Worm (Caenorhabditis elegans) whole organism, young adult: Measurements from ENCODE around the gene bkip-1.
A peak's percentile ranks its signal among the peaks of the same experiment; 100 is the strongest.

Source experiments
- B0336.3 ChIP-seq: fragments of 200-800 bp; sonication (Bioruptor generic); IDR thresholded peaks from 2 replicates; pipeline ENCODE4 v1.3.6; 2022; ENCODE audit warnings: missing genetic modification characterization, missing compliant biosample characterization
- C06A6.2 ChIP-seq: fragments of 200-800 bp; sonication (Bioruptor generic); conservative IDR thresholded peaks from 2 replicates; pipeline ENCODE4 v1.3.6; 2022; ENCODE audit warnings: missing genetic modification characterization, missing compliant biosample characterization
- C17E4.6 ChIP-seq: fragments of 200-800 bp; sonication (Bioruptor generic); IDR thresholded peaks from 2 replicates; pipeline ENCODE4 v1.3.6; 2022; ENCODE audit warnings: missing genetic modification reagents, missing genetic modification characterization, missing compliant biosample characterization
- F10E7.11 ChIP-seq: sonication (generic microtip); optimal IDR thresholded peaks from 2 replicates; lab custom pipeline; 2017; ENCODE audit warnings: mild to moderate bottlenecking, missing genetic modification characterization, moderate library complexity, missing compliant biosample characterization
- F23B12.7 ChIP-seq: sonication (generic microtip); optimal IDR thresholded peaks from 2 replicates; lab custom pipeline; 2017; ENCODE audit warnings: missing genetic modification characterization, mild to moderate bottlenecking, missing compliant biosample characterization, antibody characterized with exemption, moderate library complexity; ENCODE audit not compliant: insufficient read depth
- F33H1.4 ChIP-seq: fragments of 200-800 bp; sonication (Bioruptor generic); IDR thresholded peaks from 2 replicates; pipeline ENCODE4 v1.3.6; 2022; ENCODE audit warnings: missing genetic modification reagents, missing genetic modification characterization, missing compliant biosample characterization
- F55B11.4 ChIP-seq: sonication (generic microtip); optimal IDR thresholded peaks from 2 replicates; lab custom pipeline; 2016; ENCODE audit warnings: missing compliant biosample characterization, missing genetic modification characterization, borderline replicate concordance; ENCODE audit not compliant: insufficient read depth
- F57A8.1 ChIP-seq: fragments of 200-800 bp; sonication (Bioruptor generic); optimal IDR thresholded peaks from 2 replicates; lab custom pipeline; 2018; ENCODE audit warnings: mild to moderate bottlenecking, missing genetic modification characterization, moderate library complexity, missing compliant biosample characterization
- K11D2.4 ChIP-seq: fragments of 200-800 bp; sonication (Bioruptor generic); IDR thresholded peaks from 2 replicates; pipeline ENCODE4 v1.3.6; 2022; ENCODE audit warnings: missing genetic modification reagents, missing genetic modification characterization, missing compliant biosample characterization
- T07F8.4 ChIP-seq: sonication (generic microtip); optimal IDR thresholded peaks from 2 replicates; lab custom pipeline; 2016; ENCODE audit warnings: mild to moderate bottlenecking, missing genetic modification characterization, moderate library complexity, missing compliant biosample characterization
- Y56A3A.18 ChIP-seq: fragments of 200-800 bp; sonication (Bioruptor generic); IDR thresholded peaks from 2 replicates; pipeline ENCODE4 v1.3.6; 2022; ENCODE audit warnings: missing genetic modification reagents, missing genetic modification characterization, missing compliant biosample characterization
- Y67H2A.10 ChIP-seq: fragments of 200-800 bp; sonication (Bioruptor generic); conservative IDR thresholded peaks from 2 replicates; pipeline ENCODE4 v1.3.6; 2022; ENCODE audit warnings: missing genetic modification reagents, missing genetic modification characterization, missing compliant biosample characterization
- Y95B8A.8 ChIP-seq: fragments of 200-800 bp; sonication (Bioruptor generic); IDR thresholded peaks from 2 replicates; pipeline ENCODE4 v1.3.6; 2022; ENCODE audit warnings: missing genetic modification reagents, missing genetic modification characterization, missing compliant biosample characterization
- atf-7 ChIP-seq: sonication (generic microtip); optimal IDR thresholded peaks from 2 replicates; lab custom pipeline; 2017; ENCODE audit warnings: mild to moderate bottlenecking, missing genetic modification characterization, missing compliant biosample characterization
- cebp-2 ChIP-seq: fragments of 200-800 bp; sonication (Bioruptor generic); IDR thresholded peaks from 2 replicates; pipeline ENCODE4 v1.3.6; 2022; ENCODE audit warnings: missing genetic modification characterization, missing compliant biosample characterization
- ceh-79 ChIP-seq: sonication (generic microtip); optimal IDR thresholded peaks from 2 replicates; lab custom pipeline; 2017; ENCODE audit warnings: mild to moderate bottlenecking, missing genetic modification characterization, missing compliant biosample characterization
- dpff-1 ChIP-seq: sonication (generic microtip); optimal IDR thresholded peaks from 2 replicates; lab custom pipeline; 2017; ENCODE audit warnings: mild to moderate bottlenecking, missing genetic modification characterization, missing compliant biosample characterization
- efl-1 ChIP-seq: fragments of 150-350 bp; optimal IDR thresholded peaks from 2 replicates; lab custom pipeline; 2014; ENCODE audit warnings: missing biosample characterization, missing genetic modification reagents, missing genetic modification characterization
- egl-44 ChIP-seq: fragments of 200-800 bp; sonication (Bioruptor generic); IDR thresholded peaks from 2 replicates; pipeline ENCODE4 v1.3.6; 2022; ENCODE audit warnings: missing genetic modification reagents, missing genetic modification characterization, missing compliant biosample characterization
- fkh-3 ChIP-seq: sonication (generic microtip); optimal IDR thresholded peaks from 2 replicates; lab custom pipeline; 2016; ENCODE audit warnings: mild to moderate bottlenecking, missing genetic modification characterization, missing compliant biosample characterization
- hlh-12 ChIP-seq: sonication (generic microtip); optimal IDR thresholded peaks from 2 replicates; lab custom pipeline; 2016; ENCODE audit warnings: missing genetic modification characterization, missing compliant biosample characterization
- hmg-1.2 ChIP-seq: fragments of 200-800 bp; sonication (Bioruptor generic); IDR thresholded peaks from 2 replicates; pipeline ENCODE4 v1.3.6; 2022; ENCODE audit warnings: missing genetic modification reagents, missing genetic modification characterization, missing compliant biosample characterization
- hsf-1 ChIP-seq: fragments of 200-800 bp; sonication (Bioruptor generic); IDR thresholded peaks from 2 replicates; pipeline ENCODE4 v1.3.6; 2022; ENCODE audit warnings: missing genetic modification reagents, missing genetic modification characterization, missing compliant biosample characterization
- lin-26 ChIP-seq: fragments of 200-800 bp; sonication (Bioruptor generic); IDR thresholded peaks from 2 replicates; pipeline ENCODE4 v1.3.6; 2022; ENCODE audit warnings: missing genetic modification reagents, missing genetic modification characterization, missing compliant biosample characterization
- lin-40 ChIP-seq: sonication (generic microtip); optimal IDR thresholded peaks from 2 replicates; lab custom pipeline; 2016; ENCODE audit warnings: missing genetic modification characterization, mild to moderate bottlenecking, missing compliant biosample characterization, missing genotype, missing genetic modification reagents
- lin-54 ChIP-seq: fragments of 200-800 bp; sonication (Bioruptor generic); optimal IDR thresholded peaks from 2 replicates; lab custom pipeline; 2018; ENCODE audit warnings: mild to moderate bottlenecking, missing genetic modification characterization, missing compliant biosample characterization
- lir-1 ChIP-seq: fragments of 200-800 bp; sonication (Bioruptor generic); conservative IDR thresholded peaks from 2 replicates; pipeline ENCODE4 v1.3.6; 2022; ENCODE audit warnings: missing genetic modification reagents, missing genetic modification characterization, missing compliant biosample characterization
- madf-10 ChIP-seq: sonication (generic microtip); optimal IDR thresholded peaks from 2 replicates; lab custom pipeline; 2016; ENCODE audit warnings: mild to moderate bottlenecking, missing genetic modification characterization, missing compliant biosample characterization
- madf-6 ChIP-seq: fragments of 200-800 bp; sonication (Bioruptor generic); IDR thresholded peaks from 2 replicates; pipeline ENCODE4 v1.3.6; 2022; ENCODE audit warnings: missing genetic modification reagents, missing genetic modification characterization, missing compliant biosample characterization
- mcd-1 ChIP-seq: fragments of 200-800 bp; sonication (Bioruptor generic); IDR thresholded peaks from 2 replicates; pipeline ENCODE4 v1.3.6; 2022; ENCODE audit warnings: missing genetic modification reagents, missing genetic modification characterization, missing compliant biosample characterization
- mel-28 ChIP-seq: sonication (generic microtip); optimal IDR thresholded peaks from 2 replicates; lab custom pipeline; 2016; ENCODE audit warnings: borderline replicate concordance, mild to moderate bottlenecking, missing genetic modification characterization, missing compliant biosample characterization
- nhr-120 ChIP-seq: fragments of 200-800 bp; sonication (Bioruptor generic); IDR thresholded peaks from 2 replicates; pipeline ENCODE4 v1.3.6; 2022; ENCODE audit warnings: missing genetic modification characterization, missing compliant biosample characterization
- pbrm-1 ChIP-seq: fragments of 200-800 bp; sonication (Bioruptor generic); IDR thresholded peaks from 2 replicates; pipeline ENCODE4 v1.3.6; 2022; ENCODE audit warnings: missing genetic modification reagents, missing genetic modification characterization, missing compliant biosample characterization
- rcor-1 ChIP-seq: fragments of 200-800 bp; sonication (Bioruptor generic); IDR thresholded peaks from 2 replicates; pipeline ENCODE4 v1.3.6; 2022; ENCODE audit warnings: missing genetic modification reagents, missing genetic modification characterization, missing compliant biosample characterization
- rec-8 ChIP-seq, 2 experiments: sonication (generic microtip); optimal IDR thresholded peaks; 2 replicates each; lab custom pipeline; 2016; ENCODE audit warnings: mild to moderate bottlenecking in 2 of 2, missing genetic modification characterization in 2 of 2, missing genetic modification reagents in 2 of 2, missing genotype in 2 of 2, missing biosample characterization in 1 of 2, missing compliant biosample characterization in 1 of 2, moderate library complexity in 1 of 2
- repo-1 ChIP-seq: sonication (generic microtip); optimal IDR thresholded peaks from 2 replicates; lab custom pipeline; 2017; ENCODE audit warnings: mild to moderate bottlenecking, missing genetic modification characterization, missing compliant biosample characterization
- sdz-38 ChIP-seq: sonication (generic microtip); optimal IDR thresholded peaks from 2 replicates; lab custom pipeline; 2016; ENCODE audit warnings: missing genotype, missing genetic modification characterization, missing compliant biosample characterization
- snpc-1.1 ChIP-seq: sonication (generic microtip); optimal IDR thresholded peaks from 2 replicates; lab custom pipeline; 2017; ENCODE audit warnings: missing genetic modification characterization, mild to moderate bottlenecking, missing compliant biosample characterization, antibody characterized with exemption, moderate library complexity, missing genotype, missing genetic modification reagents; ENCODE audit not compliant: insufficient read depth
- sptf-2 ChIP-seq: fragments of 200-800 bp; sonication (Bioruptor generic); optimal IDR thresholded peaks from 2 replicates; lab custom pipeline; 2018; ENCODE audit warnings: mild to moderate bottlenecking, missing genetic modification characterization, missing compliant biosample characterization
- tbp1 ChIP-seq: fragments of 200-800 bp; sonication (Bioruptor generic); optimal IDR thresholded peaks from 2 replicates; lab custom pipeline; 2018; ENCODE audit warnings: mild to moderate bottlenecking, missing genetic modification characterization, missing compliant biosample characterization
- tbx-9 ChIP-seq: sonication (generic microtip); optimal IDR thresholded peaks from 2 replicates; lab custom pipeline; 2016; ENCODE audit warnings: borderline replicate concordance, missing genetic modification characterization, inconsistent platforms, missing compliant biosample characterization
- xnd-1 ChIP-seq: sonication (generic microtip); optimal IDR thresholded peaks from 2 replicates; lab custom pipeline; 2016; ENCODE audit warnings: missing genotype, missing genetic modification reagents, missing genetic modification characterization, missing compliant biosample characterization
- zim-3 ChIP-seq: sonication (generic microtip); optimal IDR thresholded peaks from 2 replicates; lab custom pipeline; 2017; ENCODE audit warnings: mild to moderate bottlenecking, missing genetic modification characterization, moderate library complexity, missing compliant biosample characterization
- ztf-18 ChIP-seq: sonication (generic microtip); optimal IDR thresholded peaks from 2 replicates; lab custom pipeline; 2016; ENCODE audit warnings: missing genotype, mild to moderate bottlenecking, missing genetic modification characterization, missing compliant biosample characterization
- ztf-22 ChIP-seq: fragments of 200-800 bp; sonication (Bioruptor generic); optimal IDR thresholded peaks from 2 replicates; lab custom pipeline; 2018; ENCODE audit warnings: mild to moderate bottlenecking, missing genetic modification characterization, moderate library complexity, missing compliant biosample characterization
- ztf-26 ChIP-seq: sonication (generic microtip); optimal IDR thresholded peaks from 2 replicates; lab custom pipeline; 2017; ENCODE audit warnings: missing genetic modification characterization, missing compliant biosample characterization
- ztf-28 ChIP-seq: fragments of 200-800 bp; sonication (Bioruptor generic); IDR thresholded peaks from 2 replicates; pipeline ENCODE4 v1.3.6; 2022; ENCODE audit warnings: missing genetic modification reagents, missing genetic modification characterization, missing compliant biosample characterization
- ztf-3 ChIP-seq: fragments of 200-800 bp; sonication (Bioruptor generic); optimal IDR thresholded peaks from 2 replicates; lab custom pipeline; 2018; ENCODE audit warnings: mild to moderate bottlenecking, missing genetic modification characterization, missing compliant biosample characterization

Gene bkip-1

ce11 chrII:14063044-14063500, 38.0 kb upstream of the bkip-1 start, which contains the start of gene lem-2 (continued):
- TF ChIP-seq pbrm-1: peak; percentile 64; the same call in 1 of the 2 replicates
- no peak for TF ChIP-seq sptf-2 (GFP tag; lab: Kevin White, UChicago)
- peak; percentile 60; the same call in 1 of the 2 replicates for TF ChIP-seq rcor-1 (GFP tag; lab: Robert Waterston, UW)
- TF ChIP-seq Y67H2A.10 (GFP tag; lab: Robert Waterston, UW): no peak
- peak; percentile 84 for TF ChIP-seq ztf-18 (tag; lab: Kevin White, UChicago)
- no peak for TF ChIP-seq F57A8.1 (GFP tag; lab: Kevin White, UChicago)
- no peak for TF ChIP-seq F55B11.4 (tag; lab: Kevin White, UChicago)
- TF ChIP-seq fkh-3 (tag; lab: Kevin White, UChicago): no peak
- 0 out of 2 replicates have a peak, but pooled peaks have one; percentile 26 for TF ChIP-seq K11D2.4
- no peak for TF ChIP-seq mel-28
- peak; percentile 74 for TF ChIP-seq efl-1 (GFP tag; lab: Kevin White, UChicago)
- TF ChIP-seq C17E4.6 (GFP tag; lab: Robert Waterston, UW): no peak
- TF ChIP-seq lin-26: no peak
- TF ChIP-seq ztf-26: no peak
- TF ChIP-seq ceh-79 (tag; lab: Kevin White, UChicago): no peak
- no peak for TF ChIP-seq F23B12.7
- no peak for TF ChIP-seq nhr-120 (GFP tag; lab: Robert Waterston, UW)
- peak; percentile 94 for TF ChIP-seq mcd-1 (GFP tag; lab: Robert Waterston, UW)
- no peak for TF ChIP-seq B0336.3
- peak; percentile 29; the same call in 1 of the 2 replicates for TF ChIP-seq hmg-1.2 (GFP tag; lab: Robert Waterston, UW)
- peak; percentile 78 for TF ChIP-seq lin-54 (GFP tag; lab: Kevin White, UChicago)
- peak; percentile 15 for TF ChIP-seq T07F8.4 (tag; lab: Kevin White, UChicago)
- no peak for TF ChIP-seq F10E7.11 (tag; lab: Kevin White, UChicago)
- TF ChIP-seq sdz-38 (tag; lab: Kevin White, UChicago): no peak
- no peak for TF ChIP-seq Y56A3A.18 (GFP tag; lab: Robert Waterston, UW)
- no peak for TF ChIP-seq C06A6.2 (GFP tag; lab: Robert Waterston, UW)
- TF ChIP-seq snpc-1.1 (tag; lab: Kevin White, UChicago): no peak
- no peak for TF ChIP-seq ztf-3
- no peak for TF ChIP-seq dpff-1 (tag; lab: Kevin White, UChicago)
- TF ChIP-seq ztf-28 (GFP tag; lab: Robert Waterston, UW): peak; percentile 84
- TF ChIP-seq madf-6 (GFP tag; lab: Robert Waterston, UW): peak; percentile 64
- 0 out of 2 replicates have a peak, but pooled peaks have one; percentile 37 for TF ChIP-seq lir-1 (GFP tag; lab: Robert Waterston, UW)
- peak in 1 of 2 experiments; percentile 51 for TF ChIP-seq rec-8 (tag; optimal IDR thresholded peaks at IDR 0.05; lab: Kevin White, UChicago)
- TF ChIP-seq Y95B8A.8: no peak
- TF ChIP-seq cebp-2 (GFP tag; lab: Robert Waterston, UW): no peak
- peak; percentile 38; the same call in 1 of the 2 replicates for TF ChIP-seq F33H1.4 (GFP tag; lab: Robert Waterston, UW)
- TF ChIP-seq tbx-9: no peak
- peak; percentile 56 for TF ChIP-seq tbp1 (GFP tag; lab: Kevin White, UChicago)
- TF ChIP-seq xnd-1 (tag; lab: Kevin White, UChicago): no peak
- TF ChIP-seq egl-44 (GFP tag; lab: Robert Waterston, UW): no peak
- TF ChIP-seq madf-10: peak; percentile 68
- no peak for TF ChIP-seq repo-1 (tag; lab: Kevin White, UChicago)
- TF ChIP-seq hsf-1 (GFP tag; lab: Robert Waterston, UW): no peak
- TF ChIP-seq zim-3 (tag; lab: Kevin White, UChicago): no peak
- TF ChIP-seq hlh-12 (tag; lab: Kevin White, UChicago): no peak
- no peak for TF ChIP-seq atf-7 (tag; lab: Kevin White, UChicago)
- peak; percentile 59 for TF ChIP-seq lin-40
- TF ChIP-seq ztf-22 (GFP tag; lab: Kevin White, UChicago): no peak
